Worm (Caenorhabditis elegans) whole organism, L3 larva: Measurements from ENCODE around the gene srg-13.

ENCODE experiments used
- ZK546.5 ChIP-seq: sonication (generic microtip); optimal IDR thresholded peaks from 2 replicates; lab custom pipeline; 2017; ENCODE audit warnings: missing biosample characterization, missing genetic modification characterization
- ceh-82 ChIP-seq: fragments of 150-350 bp; optimal IDR thresholded peaks from 2 replicates; lab custom pipeline; 2014; ENCODE audit warnings: missing biosample characterization, missing genetic modification characterization
- daf-12 ChIP-seq: fragments of 150-350 bp; optimal IDR thresholded peaks from 2 replicates; lab custom pipeline; 2014; ENCODE audit warnings: missing biosample characterization, missing genetic modification reagents, missing genetic modification characterization
- elt-3 ChIP-seq, 3 experiments: fragments of 150-350 bp in 1 of 3; sonication (generic microtip) in 2 of 3; optimal IDR thresholded peaks; 2 replicates in 2 of 3; 4 replicates in 1 of 3; lab custom pipeline; 2014 to 2017; ENCODE audit warnings: missing biosample characterization in 3 of 3, missing genetic modification characterization in 3 of 3
- fkh-10 ChIP-seq: sonication (generic microtip); optimal IDR thresholded peaks from 2 replicates; lab custom pipeline; 2017; ENCODE audit warnings: missing biosample characterization, missing genetic modification reagents, missing genetic modification characterization
- nfya-1 ChIP-seq: sonication (generic microtip); optimal IDR thresholded peaks from 2 replicates; lab custom pipeline; 2017; ENCODE audit warnings: missing genetic modification characterization, mild to moderate bottlenecking, missing compliant biosample characterization, antibody characterized with exemption, moderate library complexity; ENCODE audit not compliant: insufficient read depth
- skn-1 ChIP-seq: fragments of 150-350 bp; optimal IDR thresholded peaks from 2 replicates; lab custom pipeline; 2014; ENCODE audit warnings: missing biosample characterization, missing genetic modification characterization
- tbx-2 ChIP-seq: sonication (generic microtip); optimal IDR thresholded peaks from 2 replicates; lab custom pipeline; 2016; ENCODE audit warnings: mild to moderate bottlenecking, missing genetic modification characterization, missing compliant biosample characterization
- unc-39 ChIP-seq: sonication (generic microtip); optimal IDR thresholded peaks from 4 replicates; lab custom pipeline; 2017; ENCODE audit warnings: missing biosample characterization, missing genetic modification characterization
- unc-62 ChIP-seq: fragments of 150-350 bp; sonication (generic microtip); optimal IDR thresholded peaks from 4 replicates; lab custom pipeline; 2014; ENCODE audit warnings: missing biosample characterization, missing genetic modification reagents, missing genetic modification characterization

DNA sequence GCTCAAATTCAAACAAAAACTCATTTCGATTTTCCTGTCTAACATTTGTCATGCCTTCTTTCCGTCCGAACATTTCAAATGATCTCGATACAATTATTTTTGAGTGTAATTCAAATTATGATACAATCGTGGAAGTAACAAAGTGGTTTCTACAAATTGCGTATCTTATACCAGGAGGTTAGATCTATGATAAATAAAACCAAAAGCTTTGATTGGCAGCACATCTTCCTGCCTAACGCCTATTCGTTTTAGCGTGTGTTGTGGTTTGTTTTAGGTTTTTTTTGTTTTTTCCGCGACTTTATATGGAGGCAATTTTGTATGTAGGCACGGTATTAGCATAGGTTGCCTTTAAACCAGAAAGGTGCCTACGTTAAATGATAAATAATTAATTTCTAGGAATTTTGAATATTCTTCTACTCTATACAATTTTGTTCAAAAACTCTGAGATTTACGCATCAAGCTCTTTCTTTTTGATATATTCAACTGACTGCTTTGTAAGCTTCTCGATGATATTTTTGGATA, 8.0 kb downstream of the srg-13 start, which contains the start of gene srg-11:
- TF ChIP-seq ceh-82 (tag; lab: Kevin White, UChicago): no peak
- TF ChIP-seq ZK546.5 (tag; lab: Kevin White, UChicago): no peak
- TF ChIP-seq fkh-10 (GFP tag; lab: Kevin White, UChicago): no peak
- no peak for TF ChIP-seq tbx-2 (tag; lab: Kevin White, UChicago)
- TF ChIP-seq unc-39 (tag; lab: Kevin White, UChicago): no peak
- TF ChIP-seq daf-12 (tag; lab: Kevin White, UChicago): no peak
- TF ChIP-seq unc-62: no peak
- no peak for TF ChIP-seq elt-3 (tag; optimal IDR thresholded peaks at IDR 0.05; lab: Kevin White, UChicago)
- no peak for TF ChIP-seq nfya-1
- no peak for TF ChIP-seq skn-1 (tag; lab: Kevin White, UChicago)
